Fruit fly (Drosophila melanogaster) whole organism, embryonic: ENCODE data around the gene Pgls.

Experiments used
- Adf1 ChIP-seq: fragments of 200-800 bp; sonication (Bioruptor generic); IDR thresholded peaks from 2 replicates; pipeline ENCODE4 v1.3.6; 2022; ENCODE audit warnings: missing biosample characterization, missing genetic modification characterization
- Asciz ChIP-seq: fragments of 200-800 bp; sonication (Bioruptor generic); optimal IDR thresholded peaks from 2 replicates; lab custom pipeline; 2017; ENCODE audit warnings: missing biosample characterization, mild to moderate bottlenecking, missing genetic modification characterization, missing genetic modification reagents
- Bdp1 ChIP-seq: fragments of 200-800 bp; sonication (Bioruptor generic); optimal IDR thresholded peaks from 3 replicates; lab custom pipeline; 2016; ENCODE audit warnings: missing biosample characterization, missing genetic modification characterization
- CG10366 ChIP-seq: fragments of 200-800 bp; sonication (Bioruptor generic); IDR thresholded peaks from 2 replicates; pipeline ENCODE4 v1.3.6; 2022; ENCODE audit warnings: missing biosample characterization, missing genetic modification characterization
- CG12104 ChIP-seq: fragments of 200-800 bp; sonication (Bioruptor generic); optimal IDR thresholded peaks from 3 replicates; lab custom pipeline; 2016; ENCODE audit warnings: missing biosample characterization, missing genetic modification characterization
- CG12219 ChIP-seq: fragments of 200-800 bp; sonication (Bioruptor generic); optimal IDR thresholded peaks from 3 replicates; lab custom pipeline; 2018; ENCODE audit warnings: missing biosample characterization, mild to moderate bottlenecking, missing genetic modification characterization
- CG16815 ChIP-seq: fragments of 200-800 bp; sonication (Bioruptor generic); optimal IDR thresholded peaks from 3 replicates; lab custom pipeline; 2017; ENCODE audit warnings: missing biosample characterization, mild to moderate bottlenecking, missing genetic modification characterization
- CG17361 ChIP-seq: fragments of 200-800 bp; sonication (Bioruptor generic); IDR thresholded peaks from 3 replicates; pipeline ENCODE4 v1.3.6; 2022; ENCODE audit warnings: missing biosample characterization, missing genetic modification characterization
- CG2129 ChIP-seq: fragments of 200-800 bp; sonication (Bioruptor generic); IDR thresholded peaks from 2 replicates; pipeline ENCODE4 v1.3.6; 2022; ENCODE audit warnings: missing biosample characterization, missing genetic modification characterization; ENCODE audit not compliant: partially characterized antibody
- CG30403 ChIP-seq: fragments of 200-800 bp; sonication (Bioruptor generic); optimal IDR thresholded peaks from 3 replicates; lab custom pipeline; 2016; ENCODE audit warnings: missing biosample characterization, missing genetic modification characterization
- CG33213 ChIP-seq: fragments of 200-800 bp; sonication (Bioruptor generic); optimal IDR thresholded peaks from 3 replicates; lab custom pipeline; 2016; ENCODE audit warnings: missing biosample characterization, missing genetic modification characterization
- CG4404 ChIP-seq: fragments of 200-800 bp; sonication (Bioruptor generic); IDR thresholded peaks from 2 replicates; pipeline ENCODE4 v1.3.6; 2022; ENCODE audit warnings: missing biosample characterization, missing genetic modification characterization
- CG5245 ChIP-seq: fragments of 200-800 bp; sonication (Bioruptor generic); optimal IDR thresholded peaks from 3 replicates; lab custom pipeline; 2016; ENCODE audit warnings: missing biosample characterization, missing genetic modification characterization
- CG6854 ChIP-seq: fragments of 200-800 bp; sonication (Bioruptor generic); optimal IDR thresholded peaks from 3 replicates; lab custom pipeline; 2017; ENCODE audit warnings: missing biosample characterization, mild to moderate bottlenecking, missing genetic modification characterization
- CG7556 ChIP-seq: fragments of 200-800 bp; sonication (Bioruptor generic); optimal IDR thresholded peaks from 2 replicates; lab custom pipeline; 2017; ENCODE audit warnings: missing biosample characterization, mild to moderate bottlenecking, missing genetic modification characterization
- CG8388 ChIP-seq: fragments of 200-800 bp; sonication (Bioruptor generic); optimal IDR thresholded peaks from 2 replicates; lab custom pipeline; 2019; ENCODE audit warnings: missing biosample characterization, mild to moderate bottlenecking, missing genetic modification characterization, moderate library complexity
- CG9876 ChIP-seq: fragments of 200-800 bp; sonication (Bioruptor generic); optimal IDR thresholded peaks from 2 replicates; lab custom pipeline; 2016; ENCODE audit warnings: missing biosample characterization, missing genetic modification characterization
- CrebB ChIP-seq: fragments of 200-800 bp; sonication (Bioruptor generic); optimal IDR thresholded peaks from 3 replicates; lab custom pipeline; 2018; ENCODE audit warnings: missing biosample characterization, mild to moderate bottlenecking, missing genetic modification characterization
- Dip2 ChIP-seq: fragments of 200-800 bp; sonication (Bioruptor generic); IDR thresholded peaks from 2 replicates; pipeline ENCODE4 v1.3.6; 2022; ENCODE audit warnings: missing biosample characterization, missing genetic modification characterization
- Dll ChIP-seq: fragments of 200-800 bp; sonication (Bioruptor generic); IDR thresholded peaks from 4 replicates; pipeline ENCODE4 v1.3.6; 2022; ENCODE audit warnings: missing biosample characterization, missing genetic modification characterization; ENCODE audit not compliant: partially characterized antibody
- Drgx ChIP-seq: fragments of 200-800 bp; sonication (Bioruptor generic); IDR thresholded peaks from 2 replicates; pipeline ENCODE4 v1.3.6; 2022; ENCODE audit warnings: missing biosample characterization, missing genetic modification characterization
- Gug ChIP-seq: fragments of 200-800 bp; sonication (Bioruptor generic); IDR thresholded peaks from 4 replicates; pipeline ENCODE4 v1.3.6; 2022; ENCODE audit warnings: missing biosample characterization, missing genetic modification characterization
- Mrtf ChIP-seq: fragments of 200-800 bp; sonication (Bioruptor generic); IDR thresholded peaks from 3 replicates; pipeline ENCODE4 v1.3.6; 2022; ENCODE audit warnings: missing biosample characterization, missing genetic modification characterization
- NC2β ChIP-seq: fragments of 200-800 bp; sonication (Bioruptor generic); optimal IDR thresholded peaks from 2 replicates; lab custom pipeline; 2016; ENCODE audit warnings: missing biosample characterization, missing genetic modification characterization
- NfI ChIP-seq: fragments of 200-800 bp; sonication (Bioruptor generic); optimal IDR thresholded peaks from 3 replicates; lab custom pipeline; 2018; ENCODE audit warnings: missing biosample characterization, mild to moderate bottlenecking, missing genetic modification characterization, moderate library complexity
- PHDP ChIP-seq: fragments of 200-800 bp; sonication (Bioruptor generic); optimal IDR thresholded peaks from 3 replicates; lab custom pipeline; 2018; ENCODE audit warnings: missing biosample characterization, mild to moderate bottlenecking, missing genetic modification characterization, moderate library complexity
- Poxn ChIP-seq: fragments of 200-800 bp; sonication (Bioruptor generic); IDR thresholded peaks from 2 replicates; pipeline ENCODE4 v1.3.6; 2022; ENCODE audit warnings: missing biosample characterization, missing genetic modification characterization
- Xbp1 ChIP-seq: fragments of 200-800 bp; sonication (Bioruptor generic); optimal IDR thresholded peaks from 3 replicates; lab custom pipeline; 2016; ENCODE audit warnings: missing biosample characterization, mild to moderate bottlenecking, missing genetic modification characterization
- ap ChIP-seq: fragments of 200-800 bp; sonication (Bioruptor generic); IDR thresholded peaks from 2 replicates; pipeline ENCODE4 v1.3.6; 2022; ENCODE audit warnings: missing biosample characterization, missing genetic modification characterization
- exex ChIP-seq: fragments of 200-800 bp; sonication (Bioruptor generic); optimal IDR thresholded peaks from 4 replicates; lab custom pipeline; 2018; ENCODE audit warnings: missing biosample characterization, mild to moderate bottlenecking, missing genetic modification characterization, moderate library complexity
- gem ChIP-seq: fragments of 200-800 bp; sonication (Bioruptor generic); optimal IDR thresholded peaks from 2 replicates; lab custom pipeline; 2019; ENCODE audit warnings: missing biosample characterization, mild to moderate bottlenecking, missing genetic modification characterization, moderate library complexity
- ind ChIP-seq: fragments of 200-800 bp; sonication (Bioruptor generic); optimal IDR thresholded peaks from 3 replicates; lab custom pipeline; 2016; ENCODE audit warnings: missing biosample characterization, missing genetic modification characterization
- lov ChIP-seq, 2 experiments: fragments of 200-800 bp in 1 of 2; fragments of >200 bp in 1 of 2; sonication (Bioruptor generic) in 1 of 2; IDR thresholded peaks in 1 of 2; optimal IDR thresholded peaks in 1 of 2; 2 replicates in 1 of 2; 3 replicates in 1 of 2; pipeline versions ENCODE4 v1.3.6 to Lab custom; 2017 to 2022; ENCODE audit warnings: missing biosample characterization in 1 of 2, missing genetic modification characterization in 1 of 2
- nau ChIP-seq: fragments of 200-800 bp; sonication (Bioruptor generic); optimal IDR thresholded peaks from 3 replicates; lab custom pipeline; 2017; ENCODE audit warnings: missing biosample characterization, mild to moderate bottlenecking, missing genetic modification characterization, missing genetic modification reagents
- odd ChIP-seq: fragments of 200-800 bp; sonication (Bioruptor generic); optimal IDR thresholded peaks from 2 replicates; lab custom pipeline; 2017; ENCODE audit warnings: missing biosample characterization, mild to moderate bottlenecking, missing genetic modification characterization
- pho ChIP-seq: fragments of 200-800 bp; sonication (Bioruptor generic); optimal IDR thresholded peaks from 2 replicates; lab custom pipeline; 2016; ENCODE audit warnings: missing biosample characterization, missing genetic modification characterization
- ranshi ChIP-seq: fragments of 200-800 bp; sonication (Bioruptor generic); IDR thresholded peaks from 2 replicates; pipeline ENCODE4 v1.3.6; 2022; ENCODE audit warnings: missing biosample characterization, missing genetic modification characterization
- row ChIP-seq: fragments of 200-800 bp; sonication (Bioruptor generic); IDR thresholded peaks from 3 replicates; pipeline ENCODE4 v1.3.6; 2022; ENCODE audit warnings: missing biosample characterization, missing genetic modification characterization
- seq ChIP-seq: fragments of 200-800 bp; sonication (Bioruptor generic); IDR thresholded peaks from 2 replicates; pipeline ENCODE4 v1.3.6; 2022; ENCODE audit warnings: missing biosample characterization, missing genetic modification characterization
- sna ChIP-seq: fragments of 200-800 bp; sonication (Bioruptor generic); IDR thresholded peaks from 2 replicates; pipeline ENCODE4 v1.3.6; 2022; ENCODE audit warnings: missing biosample characterization, missing genetic modification characterization; ENCODE audit not compliant: partially characterized antibody
- sqz ChIP-seq: fragments of 200-800 bp; sonication (Bioruptor generic); optimal IDR thresholded peaks from 3 replicates; lab custom pipeline; 2018; ENCODE audit warnings: missing biosample characterization, mild to moderate bottlenecking, missing genetic modification characterization
- tgo ChIP-seq: fragments of 200-800 bp; sonication (Bioruptor generic); IDR thresholded peaks from 3 replicates; pipeline ENCODE4 v1.3.6; 2022; ENCODE audit warnings: missing biosample characterization, missing genetic modification characterization
- trem ChIP-seq: fragments of 200-800 bp; optimal IDR thresholded peaks from 3 replicates; lab custom pipeline; 2019; ENCODE audit warnings: missing biosample characterization, mild to moderate bottlenecking, missing genetic modification characterization, moderate library complexity
- unc-4 ChIP-seq: fragments of 200-800 bp; sonication (Bioruptor generic); IDR thresholded peaks from 2 replicates; pipeline ENCODE4 v1.3.6; 2022; ENCODE audit warnings: missing biosample characterization, missing genetic modification characterization; ENCODE audit not compliant: partially characterized antibody
- unpg ChIP-seq: fragments of 200-800 bp; sonication (Bioruptor generic); optimal IDR thresholded peaks from 3 replicates; lab custom pipeline; 2018; ENCODE audit warnings: missing biosample characterization, mild to moderate bottlenecking, missing genetic modification characterization, moderate library complexity
- vvl ChIP-seq: fragments of 200-800 bp; sonication (Bioruptor generic); IDR thresholded peaks from 2 replicates; pipeline ENCODE4 v1.3.6; 2022; ENCODE audit warnings: missing biosample characterization, missing genetic modification characterization

Gene Pgls

DNA sequence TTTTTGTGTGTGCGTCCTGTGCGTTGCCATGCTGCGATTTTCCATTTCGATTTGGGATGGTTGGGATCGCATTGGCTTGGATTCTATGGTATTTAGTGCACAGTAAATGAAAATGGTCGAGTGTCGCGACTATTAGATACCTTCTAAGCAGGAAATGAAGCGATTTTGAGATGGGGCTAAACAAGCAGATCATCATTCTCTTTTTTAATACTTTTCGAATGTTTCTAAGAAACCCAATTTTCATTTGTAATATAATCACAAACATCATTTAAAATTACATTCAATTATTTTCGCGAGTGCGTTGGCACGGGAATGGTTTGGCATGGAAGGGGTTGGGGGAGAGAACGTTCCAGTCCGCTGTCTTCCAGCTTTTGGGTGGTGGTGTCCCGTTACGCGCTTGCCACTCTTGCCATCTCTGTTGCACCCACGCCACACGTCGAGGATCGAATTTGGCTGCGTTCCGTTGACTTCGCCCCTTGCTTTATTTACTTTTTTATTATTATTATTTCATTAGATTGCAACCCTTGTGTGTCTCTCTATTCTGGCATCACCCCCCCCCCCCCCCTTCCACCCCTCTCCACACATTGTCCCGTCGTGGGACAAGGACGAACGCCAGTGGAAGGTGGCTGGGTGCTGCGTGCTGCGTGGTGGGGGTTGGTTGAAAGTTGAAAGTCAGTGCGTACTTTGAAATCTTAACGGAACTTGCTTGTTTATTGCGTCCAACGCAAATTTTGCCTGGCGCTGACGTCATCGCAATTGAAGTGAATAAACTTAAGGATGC lies 21.7 kb upstream of the Pgls start (continued):
- TF ChIP-seq seq (no peak), unc-4 (GFP tag; lab: Robert Waterston, UW) (no peak), NfI (GFP tag; lab: Kevin White, UChicago) (no peak), CG7556 (GFP tag; lab: Kevin White, UChicago) (peak; percentile 50), CG8388 (GFP tag; lab: Kevin White, UChicago) (peak; percentile 54), CrebB (tag; lab: Kevin White, UChicago) (no peak), Drgx (GFP tag; lab: Robert Waterston, UW) (no peak), Bdp1 (peak; percentile 6), CG4404 (GFP tag; lab: Robert Waterston, UW) (peak; percentile 16; the same call in 1 of the 2 replicates), CG30403 (GFP tag; lab: Kevin White, UChicago) (peak; percentile 41), sqz (GFP tag; lab: Kevin White, UChicago) (no peak), Asciz (GFP tag; lab: Kevin White, UChicago) (no peak), CG12219 (GFP tag; lab: Kevin White, UChicago) (peak; percentile 40), trem (tag; lab: Kevin White, UChicago) (peak; percentile 25), gem (tag; lab: Kevin White, UChicago) (peak; percentile 69), ap (no peak), PHDP (tag; lab: Kevin White, UChicago) (peak; percentile 9), CG12104 (peak; percentile 9), CG17361 (GFP tag; lab: Robert Waterston, UW) (peak; percentile 59; the same call in 1 of the 3 replicates), sna (GFP tag; lab: Robert Waterston, UW) (no peak), CG9876 (GFP tag; lab: Kevin White, UChicago) (no peak), Xbp1 (peak; percentile 46), exex (no peak), CG5245 (GFP tag; lab: Kevin White, UChicago) (no peak), row (peak; percentile 73), Dip2 (GFP tag; lab: Robert Waterston, UW) (no peak), ranshi (GFP tag; lab: Robert Waterston, UW) (0 out of 2 replicates have a peak, but pooled peaks have one; percentile 14), nau (GFP tag; lab: Kevin White, UChicago) (no peak)
- TF ChIP-seq, all 482 proteins: peak for 137

DNA sequence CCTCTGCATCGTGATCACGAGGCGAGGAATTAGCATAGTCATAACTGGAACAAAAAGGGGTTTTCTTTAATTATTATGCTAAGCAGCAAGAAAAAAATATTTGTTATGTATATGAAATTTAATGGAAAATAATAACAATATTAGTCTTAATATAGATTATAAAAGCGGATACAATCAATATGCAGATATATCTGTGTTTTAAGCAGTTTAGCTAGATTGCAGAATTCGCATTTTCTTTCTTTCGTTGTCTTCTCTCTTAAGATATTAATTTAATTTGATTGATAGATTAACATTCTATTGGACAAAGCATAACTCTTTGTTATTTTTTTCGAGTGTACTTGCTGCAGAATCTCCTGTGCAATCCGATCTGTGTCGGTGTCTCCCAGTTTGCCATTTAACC lies 19.9 kb upstream of the Pgls start:
- TF ChIP-seq NC2β, result no peak
- TF ChIP-seq CG10366 (GFP tag; lab: Robert Waterston, UW), result no peak
- no peak for TF ChIP-seq vvl (GFP tag; lab: Robert Waterston, UW)
- TF ChIP-seq CG2129, result no peak
- no peak for TF ChIP-seq Gug (GFP tag; lab: Robert Waterston, UW)
- no peak for TF ChIP-seq Adf1
- no peak for TF ChIP-seq odd (GFP tag; lab: Kevin White, UChicago)
- TF ChIP-seq pho (GFP tag; lab: Kevin White, UChicago), result no peak
- TF ChIP-seq tgo (GFP tag; lab: Robert Waterston, UW), result no peak
- no peak for TF ChIP-seq Dll
- TF ChIP-seq CG33213 (GFP tag; lab: Kevin White, UChicago), result no peak
- TF ChIP-seq CG16815 (GFP tag; lab: Kevin White, UChicago), result no peak
- no peak for TF ChIP-seq unpg
- TF ChIP-seq ind, result no peak
- TF ChIP-seq Mrtf (GFP tag; lab: Robert Waterston, UW), result no peak
- TF ChIP-seq CG6854 (GFP tag; lab: Kevin White, UChicago), result no peak
- no peak for TF ChIP-seq lov (optimal IDR thresholded peaks at IDR 0.05; lab: Kevin White, UChicago)
- no peak for TF ChIP-seq lov (GFP tag; IDR thresholded peaks at IDR 0.05; lab: Robert Waterston, UW)
- no peak for TF ChIP-seq Poxn (GFP tag; lab: Robert Waterston, UW)
